Worm (Caenorhabditis elegans): ENCODE data around the gene F59G1.4.

Gene F59G1.4

DNA sequence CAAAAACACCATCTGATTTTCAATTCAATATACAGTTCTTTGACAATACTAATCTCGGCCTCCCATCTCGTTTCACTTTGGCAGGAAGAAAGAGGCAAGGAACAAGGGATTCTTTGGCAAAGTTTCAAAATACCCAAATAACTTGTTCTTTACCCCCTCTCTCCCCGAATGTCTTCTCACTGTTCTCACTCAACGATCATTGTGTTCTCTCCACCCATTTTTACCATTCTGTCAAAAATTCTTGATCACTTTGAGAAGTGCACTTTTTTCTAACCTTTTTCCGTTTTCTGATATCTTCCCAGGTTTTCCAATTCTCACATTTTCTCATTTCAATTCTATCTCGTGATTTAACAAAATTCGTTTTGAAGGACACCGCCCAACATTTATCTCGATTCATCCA lies 41.8 kb upstream of the F59G1.4 start, which contains the start of gene H41C03.1:
TSS of gene H41C03.1 (plus strand) at position 301 of the 400 bp plus-strand sequence.
- TF ChIP-seq nfya-1 (tag; optimal IDR thresholded peaks at IDR 0.05; ENCODE audit: insufficient read depth), result no peak
- no peak for TF ChIP-seq nhr-67 (tag; optimal IDR thresholded peaks at IDR 0.05)
- no peak for TF ChIP-seq nhr-25 (tag; optimal IDR thresholded peaks at IDR 0.05)
- TF ChIP-seq ama-1 (optimal IDR thresholded peaks at IDR 0.05), result no peak
- no peak for TF ChIP-seq egl-27 (tag; optimal IDR thresholded peaks at IDR 0.05)
- TF ChIP-seq fkh-2 (tag; optimal IDR thresholded peaks at IDR 0.05), result no peak
- no peak for TF ChIP-seq nhr-237 (tag; optimal IDR thresholded peaks at IDR 0.05)
- TF ChIP-seq lin-39 (tag; optimal IDR thresholded peaks at IDR 0.05), result no peak
- TF ChIP-seq aly-2 (tag; optimal IDR thresholded peaks at IDR 0.05), result no peak
- TF ChIP-seq R02D3.7 (tag; optimal IDR thresholded peaks at IDR 0.05), result no peak
- no peak for TF ChIP-seq ZK546.5 (tag; optimal IDR thresholded peaks at IDR 0.05)
- no peak for TF ChIP-seq pha-4 (tag; optimal IDR thresholded peaks at IDR 0.05)
- TF ChIP-seq pqm-1 (tag; optimal IDR thresholded peaks at IDR 0.05), result no peak
- TF ChIP-seq fos-1 (tag; optimal IDR thresholded peaks at IDR 0.05), result no peak
- TF ChIP-seq ceh-82 (tag; optimal IDR thresholded peaks at IDR 0.05), result no peak

DNA sequence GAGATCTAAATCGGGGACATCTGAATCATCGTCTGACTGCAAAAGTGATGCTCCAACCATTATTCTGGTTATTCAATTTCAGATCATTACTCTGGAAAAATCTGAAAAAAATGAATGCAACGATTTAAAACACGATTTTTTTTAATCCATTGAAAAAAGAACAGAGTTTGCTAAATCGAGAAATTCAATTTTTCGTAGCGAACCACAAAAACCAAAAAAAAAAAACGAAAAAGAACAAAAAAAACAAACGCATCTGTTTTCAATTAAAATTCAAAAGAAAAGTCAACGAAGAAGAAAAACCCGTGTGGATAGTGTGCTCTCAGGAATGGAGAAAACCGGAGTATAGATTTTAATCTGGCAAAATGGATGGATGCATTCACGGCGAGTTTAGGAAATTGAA lies 37.6 kb upstream of the F59G1.4 start, which contains the start of gene F55C12.4:
TSS of gene F55C12.4 (minus strand) at position 101 of the 400 bp plus-strand sequence.
- no peak for TF ChIP-seq nhr-43 (tag; optimal IDR thresholded peaks at IDR 0.05; ENCODE audit: poor library complexity, severe bottlenecking)
- no peak for TF ChIP-seq nhr-28 (tag; optimal IDR thresholded peaks at IDR 0.05)
- TF ChIP-seq ZK546.5 (tag; optimal IDR thresholded peaks at IDR 0.05), result no peak
- no peak for TF ChIP-seq hmg-11 (tag; optimal IDR thresholded peaks at IDR 0.05)
- no peak for TF ChIP-seq zag-1 (tag; optimal IDR thresholded peaks at IDR 0.05)
- TF ChIP-seq pha-4 (tag; optimal IDR thresholded peaks at IDR 0.05), result no peak
- TF ChIP-seq nfya-1 (tag; optimal IDR thresholded peaks at IDR 0.05; ENCODE audit: insufficient read depth), result no peak
- TF ChIP-seq snpc-4 (tag; optimal IDR thresholded peaks at IDR 0.05), result no peak

DNA sequence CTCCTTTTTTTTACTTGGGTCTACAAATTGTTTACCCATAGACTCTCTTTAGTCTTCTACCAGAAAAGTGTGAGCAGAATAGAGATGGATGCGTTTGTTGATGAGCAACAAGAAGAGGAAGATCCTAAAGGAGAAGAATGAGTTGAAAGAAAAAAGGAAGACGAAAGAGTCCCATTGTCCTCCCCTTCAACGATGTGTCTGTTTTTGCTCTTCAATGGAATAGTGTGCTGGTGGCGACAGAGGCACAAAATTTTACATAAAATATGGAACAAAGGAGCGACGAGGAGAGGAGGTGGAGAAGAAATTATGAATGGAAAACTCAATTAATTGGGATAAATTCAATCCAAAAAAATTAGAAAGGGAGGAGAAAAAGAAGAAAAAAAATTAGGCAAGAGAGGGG lies 35.3 kb upstream of the F59G1.4 start:
- TF ChIP-seq nhr-43 (tag; optimal IDR thresholded peaks at IDR 0.05; ENCODE audit: poor library complexity, severe bottlenecking) (no peak), fkh-10 (GFP tag; optimal IDR thresholded peaks at IDR 0.05) (peak; percentile 76), lin-39 (tag; optimal IDR thresholded peaks at IDR 0.05) (no peak), nhr-67 (tag; optimal IDR thresholded peaks at IDR 0.05) (no peak), nfya-1 (tag; optimal IDR thresholded peaks at IDR 0.05; ENCODE audit: insufficient read depth) (peak; percentile 7)

DNA sequence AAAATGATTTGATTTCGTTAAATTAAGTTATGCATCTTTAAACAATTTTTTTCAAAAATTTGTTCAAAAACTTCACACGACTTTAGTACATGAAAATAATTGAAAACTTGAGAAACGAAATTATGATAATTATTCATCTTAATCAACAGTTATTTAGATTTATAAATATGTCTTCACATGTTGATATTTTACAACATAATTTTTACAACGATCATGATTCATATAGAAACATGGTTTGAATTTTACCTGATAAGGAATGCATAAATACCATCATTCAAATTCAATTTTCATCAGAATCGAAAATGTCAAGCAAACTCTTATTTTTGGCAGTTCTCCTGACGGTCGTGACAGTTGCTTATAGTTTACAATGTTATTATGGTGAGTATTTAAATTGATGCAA lies 32.1 kb upstream of the F59G1.4 start, which contains the start of gene tag-234:
TSS of gene tag-234 (plus strand) at position 301 of the 400 bp plus-strand sequence.
- TF ChIP-seq pha-4 (tag; optimal IDR thresholded peaks at IDR 0.05) (no peak), fkh-10 (GFP tag; optimal IDR thresholded peaks at IDR 0.05) (no peak), nhr-11 (tag; optimal IDR thresholded peaks at IDR 0.05) (no peak), elt-1 (tag; optimal IDR thresholded peaks at IDR 0.05) (no peak), pqm-1 (tag; optimal IDR thresholded peaks at IDR 0.05) (peak; percentile 47), nhr-23 (tag; optimal IDR thresholded peaks at IDR 0.05) (no peak), elt-2 (tag; optimal IDR thresholded peaks at IDR 0.05) (peak; percentile 68), ceh-9 (tag; optimal IDR thresholded peaks at IDR 0.05) (no peak), nhr-43 (tag; optimal IDR thresholded peaks at IDR 0.05; ENCODE audit: poor library complexity, severe bottlenecking) (no peak), ceh-82 (tag; optimal IDR thresholded peaks at IDR 0.05) (no peak)

DNA sequence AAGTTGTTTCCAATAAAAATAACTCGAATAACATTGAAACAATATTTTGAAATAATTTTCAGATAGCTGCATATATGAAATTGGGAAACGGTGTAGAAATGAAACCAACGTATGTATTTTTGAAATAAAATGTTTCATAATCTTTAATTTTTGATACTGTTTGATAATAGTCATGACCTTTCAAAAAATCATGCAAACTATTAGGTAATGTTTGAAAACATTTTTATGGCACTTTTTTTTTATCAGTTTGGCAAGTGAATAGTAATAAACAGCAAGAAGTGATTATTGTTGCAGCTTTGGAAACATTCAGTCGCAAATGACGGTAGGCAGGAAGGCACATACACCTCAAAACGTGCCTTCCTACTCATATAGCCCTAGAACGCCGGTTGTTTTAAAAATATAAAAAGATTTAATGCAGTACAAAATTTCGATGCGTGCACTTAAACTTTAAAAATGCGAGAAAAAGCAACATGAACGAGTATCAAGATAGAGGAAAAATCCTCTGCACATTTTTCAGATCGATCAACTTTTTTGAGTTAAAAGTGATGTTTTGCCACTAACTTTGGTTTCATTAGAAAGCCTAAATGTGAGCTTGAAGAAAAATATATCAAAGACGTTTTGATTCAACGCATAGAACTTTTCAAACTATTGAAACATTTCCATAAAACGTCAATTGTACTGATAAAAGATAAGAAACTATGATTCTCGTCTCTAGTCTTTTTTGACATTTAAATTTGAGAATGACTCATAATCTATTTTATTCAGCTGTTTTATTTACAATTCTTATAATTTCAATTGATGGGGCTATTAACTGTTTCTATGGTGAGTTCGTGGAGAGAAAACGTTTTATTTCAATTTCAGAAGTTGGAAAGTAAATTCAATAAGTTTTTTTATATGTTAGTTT lies 30.3 kb upstream of the F59G1.4 start, which contains the start of gene F55C12.19:
TSS of gene F55C12.19 (plus strand) at position 735 of the 904 bp plus-strand sequence.
- TF ChIP-seq zag-1 (tag; optimal IDR thresholded peaks at IDR 0.05) (no peak), nhr-43 (tag; optimal IDR thresholded peaks at IDR 0.05; ENCODE audit: poor library complexity, severe bottlenecking) (no peak), fos-1 (tag; optimal IDR thresholded peaks at IDR 0.05) (peak; percentile 11), pha-4 (tag; optimal IDR thresholded peaks at IDR 0.05) (peak; percentile 30), elt-2 (tag; optimal IDR thresholded peaks at IDR 0.05) (peak; percentile 66), jun-1 (tag; optimal IDR thresholded peaks at IDR 0.05) (no peak), pqm-1 (tag; optimal IDR thresholded peaks at IDR 0.05) (peak; percentile 69), tbx-2 (tag; optimal IDR thresholded peaks at IDR 0.05) (no peak), skn-1 (tag; optimal IDR thresholded peaks at IDR 0.05) (no peak), egl-27 (tag; optimal IDR thresholded peaks at IDR 0.05) (no peak)

Measured in whole organism, L3 larva.